Fruit fly (Drosophila melanogaster) whole organism, embryonic: ENCODE measurements around the gene armi.

ENCODE experiments used
- Asciz ChIP-seq: fragments of 200-800 bp; sonication (Bioruptor generic); optimal IDR thresholded peaks from 2 replicates; lab custom pipeline; 2017; ENCODE audit warnings: missing biosample characterization, mild to moderate bottlenecking, missing genetic modification characterization, missing genetic modification reagents
- Atf3 ChIP-seq: fragments of 200-800 bp; sonication (Bioruptor generic); optimal IDR thresholded peaks from 3 replicates; lab custom pipeline; 2016; ENCODE audit warnings: missing biosample characterization, missing genetic modification characterization
- CG1024 ChIP-seq: fragments of 200-800 bp; sonication (Bioruptor generic); IDR thresholded peaks from 2 replicates; pipeline ENCODE4 v1.3.6; 2022; ENCODE audit warnings: missing biosample characterization, missing genetic modification characterization
- CG10959 ChIP-seq: fragments of 200-800 bp; sonication (Bioruptor generic); IDR thresholded peaks from 2 replicates; pipeline ENCODE4 v1.3.6; 2022; ENCODE audit warnings: missing biosample characterization, missing genetic modification characterization
- CG11093 ChIP-seq: fragments of 200-800 bp; sonication (Bioruptor generic); IDR thresholded peaks from 3 replicates; pipeline ENCODE4 v1.3.6; 2022; ENCODE audit warnings: missing biosample characterization, missing genetic modification characterization
- CG11560 ChIP-seq: fragments of 200-800 bp; sonication (Bioruptor generic); IDR thresholded peaks from 3 replicates; pipeline ENCODE4 v1.3.6; 2022; ENCODE audit warnings: missing biosample characterization, missing genetic modification characterization
- CG11695 ChIP-seq: fragments of 200-800 bp; sonication (Bioruptor generic); IDR thresholded peaks from 3 replicates; pipeline ENCODE4 v1.3.6; 2022; ENCODE audit warnings: missing biosample characterization, missing genetic modification characterization
- CG12071 ChIP-seq: fragments of 200-800 bp; sonication (Bioruptor generic); optimal IDR thresholded peaks from 3 replicates; lab custom pipeline; 2018; ENCODE audit warnings: missing biosample characterization, mild to moderate bottlenecking, missing genetic modification characterization
- CG12299 ChIP-seq: fragments of 200-800 bp; sonication (Bioruptor generic); optimal IDR thresholded peaks from 2 replicates; lab custom pipeline; 2018; ENCODE audit warnings: missing biosample characterization, mild to moderate bottlenecking, missing genetic modification characterization
- CG12391 ChIP-seq: fragments of 200-800 bp; sonication (Bioruptor generic); optimal IDR thresholded peaks from 3 replicates; lab custom pipeline; 2018; ENCODE audit warnings: missing biosample characterization, mild to moderate bottlenecking, missing genetic modification characterization, moderate library complexity
- CG13123 ChIP-seq: fragments of 200-800 bp; sonication (Bioruptor generic); optimal IDR thresholded peaks from 2 replicates; lab custom pipeline; 2016; ENCODE audit warnings: missing biosample characterization, missing genetic modification characterization
- CG14050 ChIP-seq: fragments of 200-800 bp; sonication (Bioruptor generic); IDR thresholded peaks from 3 replicates; pipeline ENCODE4 v1.3.6; 2022; ENCODE audit warnings: missing biosample characterization, missing genetic modification characterization
- CG16815 ChIP-seq: fragments of 200-800 bp; sonication (Bioruptor generic); optimal IDR thresholded peaks from 3 replicates; lab custom pipeline; 2017; ENCODE audit warnings: missing biosample characterization, mild to moderate bottlenecking, missing genetic modification characterization
- CG17829 ChIP-seq: fragments of 200-800 bp; optimal IDR thresholded peaks from 2 replicates; lab custom pipeline; 2019; ENCODE audit warnings: missing biosample characterization, mild to moderate bottlenecking, missing genetic modification characterization, moderate library complexity
- CG34422 ChIP-seq: fragments of 200-800 bp; sonication (Bioruptor generic); IDR thresholded peaks from 3 replicates; pipeline ENCODE4 v1.3.6; 2022; ENCODE audit warnings: missing biosample characterization, missing genetic modification characterization
- CG5245 ChIP-seq: fragments of 200-800 bp; sonication (Bioruptor generic); optimal IDR thresholded peaks from 3 replicates; lab custom pipeline; 2016; ENCODE audit warnings: missing biosample characterization, missing genetic modification characterization
- CG6654 ChIP-seq: fragments of 200-800 bp; sonication (Bioruptor generic); optimal IDR thresholded peaks from 2 replicates; lab custom pipeline; 2017; ENCODE audit warnings: missing biosample characterization, mild to moderate bottlenecking, missing genetic modification characterization
- CG6813 ChIP-seq: fragments of 200-800 bp; sonication (Bioruptor generic); optimal IDR thresholded peaks from 2 replicates; lab custom pipeline; 2017; ENCODE audit warnings: missing biosample characterization, missing genetic modification characterization, mild to moderate bottlenecking, moderate library complexity, missing genetic modification reagents
- CG7987 ChIP-seq: fragments of 200-800 bp; sonication (Bioruptor generic); optimal IDR thresholded peaks from 2 replicates; lab custom pipeline; 2018; ENCODE audit warnings: missing biosample characterization, mild to moderate bottlenecking, missing genetic modification characterization, moderate library complexity
- CG8290 ChIP-seq, 3 experiments: fragments of 200-800 bp; sonication (Bioruptor generic); optimal IDR thresholded peaks; 2 replicates each; lab custom pipeline; 2016 to 2019; ENCODE audit warnings: missing biosample characterization in 3 of 3, missing genetic modification characterization in 3 of 3, mild to moderate bottlenecking in 2 of 3, moderate library complexity in 1 of 3
- CG9609 ChIP-seq: fragments of 200-800 bp; sonication (Bioruptor generic); optimal IDR thresholded peaks from 3 replicates; lab custom pipeline; 2016; ENCODE audit warnings: missing biosample characterization, missing genetic modification characterization
- Dp ChIP-seq: fragments of 200-800 bp; sonication (Bioruptor generic); optimal IDR thresholded peaks from 2 replicates; lab custom pipeline; 2018; ENCODE audit warnings: missing biosample characterization, mild to moderate bottlenecking, missing genetic modification characterization, moderate library complexity
- Drgx ChIP-seq: fragments of 200-800 bp; sonication (Bioruptor generic); IDR thresholded peaks from 2 replicates; pipeline ENCODE4 v1.3.6; 2022; ENCODE audit warnings: missing biosample characterization, missing genetic modification characterization
- HLHmδ ChIP-seq: fragments of 200-800 bp; sonication (Bioruptor generic); optimal IDR thresholded peaks from 2 replicates; lab custom pipeline; 2018; ENCODE audit warnings: missing biosample characterization, mild to moderate bottlenecking, missing genetic modification characterization, moderate library complexity
- Meics ChIP-seq: fragments of 200-800 bp; sonication (Bioruptor generic); optimal IDR thresholded peaks from 2 replicates; lab custom pipeline; 2017; ENCODE audit warnings: missing biosample characterization, mild to moderate bottlenecking, missing genetic modification characterization
- Mes4 ChIP-seq: fragments of 200-800 bp; sonication (Bioruptor generic); optimal IDR thresholded peaks from 2 replicates; lab custom pipeline; 2016; ENCODE audit warnings: missing biosample characterization, missing genetic modification characterization
- NC2β ChIP-seq: fragments of 200-800 bp; sonication (Bioruptor generic); optimal IDR thresholded peaks from 2 replicates; lab custom pipeline; 2016; ENCODE audit warnings: missing biosample characterization, missing genetic modification characterization
- NFAT ChIP-seq: fragments of 200-800 bp; sonication (Bioruptor generic); IDR thresholded peaks from 2 replicates; pipeline ENCODE4 v1.3.6; 2022; ENCODE audit warnings: missing biosample characterization, missing genetic modification characterization
- aop ChIP-seq: fragments of 200-800 bp; sonication (Bioruptor generic); IDR thresholded peaks from 2 replicates; pipeline ENCODE4 v1.3.6; 2022; ENCODE audit warnings: missing biosample characterization, missing genetic modification characterization
- ara ChIP-seq: fragments of 200-800 bp; sonication (Bioruptor generic); IDR thresholded peaks from 2 replicates; pipeline ENCODE4 v1.3.6; 2022; ENCODE audit warnings: missing biosample characterization, missing genetic modification characterization
- cg ChIP-seq: fragments of 200-800 bp; sonication (Bioruptor generic); optimal IDR thresholded peaks from 3 replicates; lab custom pipeline; 2019; ENCODE audit warnings: missing biosample characterization, mild to moderate bottlenecking, missing genetic modification characterization, moderate library complexity
- emc ChIP-seq: fragments of 200-800 bp; sonication (Bioruptor generic); optimal IDR thresholded peaks from 2 replicates; lab custom pipeline; 2016; ENCODE audit warnings: missing biosample characterization, missing genetic modification characterization
- exex ChIP-seq: fragments of 200-800 bp; sonication (Bioruptor generic); optimal IDR thresholded peaks from 4 replicates; lab custom pipeline; 2018; ENCODE audit warnings: missing biosample characterization, mild to moderate bottlenecking, missing genetic modification characterization, moderate library complexity
- fd96Cb ChIP-seq: fragments of 200-800 bp; sonication (Bioruptor generic); optimal IDR thresholded peaks from 2 replicates; lab custom pipeline; 2018; ENCODE audit warnings: missing biosample characterization, mild to moderate bottlenecking, missing genetic modification characterization, moderate library complexity
- grn ChIP-seq: fragments of 200-800 bp; sonication (Bioruptor generic); optimal IDR thresholded peaks from 3 replicates; lab custom pipeline; 2017; ENCODE audit warnings: missing biosample characterization, missing genetic modification characterization
- gsb-n ChIP-seq: fragments of 200-800 bp; sonication (Bioruptor generic); optimal IDR thresholded peaks from 3 replicates; lab custom pipeline; 2018; ENCODE audit warnings: missing biosample characterization, mild to moderate bottlenecking, missing genetic modification characterization
- ham ChIP-seq: fragments of 200-800 bp; sonication (Bioruptor generic); IDR thresholded peaks from 2 replicates; pipeline ENCODE4 v1.3.6; 2022; ENCODE audit warnings: missing biosample characterization, missing genetic modification characterization
- lbe ChIP-seq: fragments of 200-800 bp; sonication (Bioruptor generic); optimal IDR thresholded peaks from 2 replicates; lab custom pipeline; 2016; ENCODE audit warnings: missing biosample characterization, mild to moderate bottlenecking, missing genetic modification characterization
- luna ChIP-seq: fragments of 200-800 bp; sonication (Bioruptor generic); optimal IDR thresholded peaks from 2 replicates; lab custom pipeline; 2016; ENCODE audit warnings: missing biosample characterization, missing genetic modification characterization
- maf-S ChIP-seq: fragments of 200-800 bp; sonication (Bioruptor generic); optimal IDR thresholded peaks from 2 replicates; lab custom pipeline; 2016; ENCODE audit warnings: missing biosample characterization, missing genetic modification characterization
- oc ChIP-seq: fragments of 200-800 bp; sonication (Bioruptor generic); optimal IDR thresholded peaks from 2 replicates; lab custom pipeline; 2018; ENCODE audit warnings: missing biosample characterization, mild to moderate bottlenecking, missing genetic modification characterization, moderate library complexity
- pb ChIP-seq: fragments of 200-800 bp; sonication (Bioruptor generic); optimal IDR thresholded peaks from 3 replicates; lab custom pipeline; 2016; ENCODE audit warnings: missing biosample characterization, missing genetic modification characterization
- phol ChIP-seq: fragments of 200-800 bp; sonication (Bioruptor generic); optimal IDR thresholded peaks from 3 replicates; lab custom pipeline; 2018; ENCODE audit warnings: missing biosample characterization, mild to moderate bottlenecking, missing genetic modification characterization, moderate library complexity
- ranshi ChIP-seq: fragments of 200-800 bp; sonication (Bioruptor generic); IDR thresholded peaks from 2 replicates; pipeline ENCODE4 v1.3.6; 2022; ENCODE audit warnings: missing biosample characterization, missing genetic modification characterization
- sc ChIP-seq, 3 experiments: fragments of >200 bp in 2 of 3; fragments of 200-800 bp in 1 of 3; sonication (Bioruptor generic) in 1 of 3; optimal IDR thresholded peaks; 2 replicates in 2 of 3; 3 replicates in 1 of 3; lab custom pipeline; 2017; ENCODE audit warnings: mild to moderate bottlenecking in 1 of 3, missing biosample characterization in 1 of 3, missing genetic modification characterization in 1 of 3, missing genetic modification reagents in 1 of 3
- scrt ChIP-seq: fragments of 200-800 bp; sonication (Bioruptor generic); optimal IDR thresholded peaks from 2 replicates; lab custom pipeline; 2018; ENCODE audit warnings: missing biosample characterization, mild to moderate bottlenecking, missing genetic modification characterization, moderate library complexity
- sob ChIP-seq: fragments of 200-800 bp; sonication (Bioruptor generic); IDR thresholded peaks from 2 replicates; pipeline ENCODE4 v1.3.6; 2022; ENCODE audit warnings: missing biosample characterization, missing genetic modification characterization
- sr ChIP-seq: fragments of 200-800 bp; sonication (Bioruptor generic); IDR thresholded peaks from 3 replicates; pipeline ENCODE4 v1.3.6; 2022; ENCODE audit warnings: missing biosample characterization, missing genetic modification characterization
- stwl ChIP-seq: fragments of 200-800 bp; sonication (Bioruptor generic); optimal IDR thresholded peaks from 3 replicates; lab custom pipeline; 2018; ENCODE audit warnings: missing biosample characterization, mild to moderate bottlenecking, missing genetic modification characterization, moderate library complexity
- trem ChIP-seq: fragments of 200-800 bp; optimal IDR thresholded peaks from 3 replicates; lab custom pipeline; 2019; ENCODE audit warnings: missing biosample characterization, mild to moderate bottlenecking, missing genetic modification characterization, moderate library complexity
- wek ChIP-seq: fragments of 200-800 bp; sonication (Bioruptor generic); optimal IDR thresholded peaks from 3 replicates; lab custom pipeline; 2018; ENCODE audit warnings: missing biosample characterization, mild to moderate bottlenecking, missing genetic modification characterization, moderate library complexity

Gene armi

dm6 chr3L:3471174-3471573, 10.1 kb downstream of the armi start, which contains the start of gene CG14971 (continued):
- TF ChIP-seq NC2β (GFP tag; lab: Kevin White, UChicago), result peak; percentile 48
- no peak for TF ChIP-seq CG11695 (GFP tag; lab: Robert Waterston, UW)
- no peak for TF ChIP-seq CG11093 (GFP tag; lab: Robert Waterston, UW)
- TF ChIP-seq cg, result no peak
- TF ChIP-seq emc (GFP tag; lab: Kevin White, UChicago), result no peak
- TF ChIP-seq CG6813 (GFP tag; lab: Kevin White, UChicago), result no peak
- peak; percentile 39 for TF ChIP-seq maf-S (GFP tag; lab: Kevin White, UChicago)
- TF ChIP-seq CG17829 (tag; lab: Kevin White, UChicago), result peak; percentile 48
- peak; percentile 43 for TF ChIP-seq CG9609 (GFP tag; lab: Kevin White, UChicago)
- no peak for TF ChIP-seq sc (optimal IDR thresholded peaks at IDR 0.05; lab: Kevin White, UChicago)
- no peak for TF ChIP-seq sc (GFP tag; optimal IDR thresholded peaks at IDR 0.05; lab: Kevin White, UChicago)
- no peak for TF ChIP-seq ara (GFP tag; lab: Robert Waterston, UW)
- TF ChIP-seq CG1024 (GFP tag; lab: Robert Waterston, UW), result no peak
- no peak for TF ChIP-seq CG16815 (GFP tag; lab: Kevin White, UChicago)
- no peak for TF ChIP-seq CG10959 (GFP tag; lab: Robert Waterston, UW)
- peak; percentile 31 for TF ChIP-seq Mes4 (GFP tag; lab: Kevin White, UChicago)
- TF ChIP-seq CG12299 (tag; lab: Kevin White, UChicago), result no peak
- TF ChIP-seq Drgx, result no peak
- no peak for TF ChIP-seq scrt (GFP tag; lab: Kevin White, UChicago)
- TF ChIP-seq gsb-n (tag; lab: Kevin White, UChicago), result no peak
- no peak for TF ChIP-seq CG12071 (GFP tag; lab: Kevin White, UChicago)
- TF ChIP-seq Asciz (GFP tag; lab: Kevin White, UChicago), result no peak
- TF ChIP-seq aop (GFP tag; lab: Robert Waterston, UW), result no peak
- no peak for TF ChIP-seq CG13123 (GFP tag; lab: Kevin White, UChicago)
- no peak for TF ChIP-seq CG6654 (GFP tag; lab: Kevin White, UChicago)
- peak; percentile 74 for TF ChIP-seq stwl (tag; lab: Kevin White, UChicago)
- peak; percentile 31 for TF ChIP-seq phol (tag; lab: Kevin White, UChicago)
- peak; percentile 50; the same call in 1 of the 2 replicates for TF ChIP-seq sob (GFP tag; lab: Robert Waterston, UW)
- no peak for TF ChIP-seq CG5245 (GFP tag; lab: Kevin White, UChicago)
- no peak for TF ChIP-seq ranshi (GFP tag; lab: Robert Waterston, UW)
- no peak for TF ChIP-seq HLHmδ
- TF ChIP-seq exex, result peak; percentile 63
- TF ChIP-seq grn (GFP tag; lab: Kevin White, UChicago), result no peak
- no peak for TF ChIP-seq luna (GFP tag; lab: Kevin White, UChicago)
- TF ChIP-seq fd96Cb (tag; lab: Kevin White, UChicago), result no peak
- peak; percentile 46 for TF ChIP-seq CG12391 (tag; lab: Kevin White, UChicago)
- TF ChIP-seq CG11560 (tag; lab: Robert Waterston, UW), result no peak
- peak; percentile 71 for TF ChIP-seq Dp (GFP tag; lab: Kevin White, UChicago)
- TF ChIP-seq sr, result peak; percentile 91
- TF ChIP-seq lbe (GFP tag; lab: Kevin White, UChicago), result peak; percentile 26
- peak; percentile 43 for TF ChIP-seq Meics (GFP tag; lab: Kevin White, UChicago)
- TF ChIP-seq NFAT (GFP tag; lab: Robert Waterston, UW), result peak; percentile 70
- peak; percentile 64; the same call in 2 of the 3 replicates for TF ChIP-seq CG34422 (GFP tag; lab: Robert Waterston, UW)
- TF ChIP-seq oc (tag; lab: Kevin White, UChicago), result no peak
- TF ChIP-seq wek (GFP tag; lab: Kevin White, UChicago), result no peak
- no peak for TF ChIP-seq pb (GFP tag; lab: Kevin White, UChicago)
- no peak for TF ChIP-seq ham
- peak; percentile 26 for TF ChIP-seq CG8290 (GFP tag; optimal IDR thresholded peaks at IDR 0.05; lab: Kevin White, UChicago)
- peak in 1 of 2 experiments; percentile 88 for TF ChIP-seq CG8290 (tag; optimal IDR thresholded peaks at IDR 0.05; lab: Kevin White, UChicago)
- no peak for TF ChIP-seq Atf3
- TF ChIP-seq CG7987 (GFP tag; lab: Kevin White, UChicago), result peak; percentile 54
- TF ChIP-seq trem (tag; lab: Kevin White, UChicago), result peak; percentile 59
- no peak for TF ChIP-seq CG14050
